Worm (Caenorhabditis elegans) whole organism, early embryonic: Measurements from ENCODE around the gene Y44A6D.1.

ENCODE experiments used
- F13C5.2 ChIP-seq: sonication (generic microtip); optimal IDR thresholded peaks from 2 replicates; lab custom pipeline; 2017; ENCODE audit warnings: mild to moderate bottlenecking, missing genetic modification characterization, inconsistent platforms, missing compliant biosample characterization
- aly-1 ChIP-seq: sonication (generic microtip); optimal IDR thresholded peaks from 2 replicates; lab custom pipeline; 2016; ENCODE audit warnings: missing genetic modification characterization, missing compliant biosample characterization
- ama-1 ChIP-seq: fragments of 150-350 bp; optimal IDR thresholded peaks from 2 replicates; lab custom pipeline; 2014
- ceh-13 ChIP-seq: fragments of 200-800 bp; sonication (Bioruptor generic); optimal IDR thresholded peaks from 2 replicates; lab custom pipeline; 2018; ENCODE audit warnings: mild to moderate bottlenecking, missing genetic modification characterization, missing compliant biosample characterization
- ets-7 ChIP-seq: sonication (generic microtip); optimal IDR thresholded peaks from 2 replicates; lab custom pipeline; 2016; ENCODE audit warnings: missing genotype, missing genetic modification characterization, missing compliant biosample characterization
- flt-1 ChIP-seq: fragments of 200-800 bp; sonication (Bioruptor generic); IDR thresholded peaks from 2 replicates; pipeline ENCODE4 v1.3.6; 2022; ENCODE audit warnings: missing genetic modification characterization, missing compliant biosample characterization
- hmbx-1 ChIP-seq: sonication (generic microtip); optimal IDR thresholded peaks from 2 replicates; lab custom pipeline; 2016; ENCODE audit warnings: mild to moderate bottlenecking, missing genetic modification characterization, missing compliant biosample characterization
- hmg-4 ChIP-seq: fragments of 200-800 bp; sonication (Bioruptor generic); optimal IDR thresholded peaks from 2 replicates; lab custom pipeline; 2018; ENCODE audit warnings: mild to moderate bottlenecking, missing genetic modification characterization, missing compliant biosample characterization
- pes-1 ChIP-seq: fragments of 200-800 bp; sonication (Bioruptor generic); IDR thresholded peaks from 2 replicates; pipeline ENCODE4 v1.3.6; 2022; ENCODE audit warnings: missing genetic modification reagents, missing genetic modification characterization, missing compliant biosample characterization
- sea-1 ChIP-seq: fragments of 200-800 bp; sonication (Bioruptor generic); conservative IDR thresholded peaks from 2 replicates; pipeline ENCODE4 v1.3.6; 2022; ENCODE audit warnings: missing genetic modification characterization, missing compliant biosample characterization
- tra-4 ChIP-seq: sonication (generic microtip); optimal IDR thresholded peaks from 2 replicates; lab custom pipeline; 2017; ENCODE audit warnings: missing genetic modification characterization, missing compliant biosample characterization

ce11 chrV:20744290-20744837 is 45.5 kb downstream of the Y44A6D.1 start, which contains the start of gene dnj-25:
- TF ChIP-seq flt-1 (GFP tag; lab: Robert Waterston, UW) (no peak), pes-1 (GFP tag; lab: Robert Waterston, UW) (no peak), tra-4 (tag; lab: Kevin White, UChicago) (no peak), ama-1 (lab: Kevin White, UChicago) (no peak), ets-7 (tag; lab: Kevin White, UChicago) (no peak), hmg-4 (no peak), ceh-13 (GFP tag; lab: Kevin White, UChicago) (no peak), sea-1 (GFP tag; lab: Robert Waterston, UW) (no peak), F13C5.2 (peak; percentile 27), aly-1 (no peak), hmbx-1 (tag; lab: Kevin White, UChicago) (no peak)
